Worm (Caenorhabditis elegans): ENCODE results near the gene C17C3.3.

DNA sequence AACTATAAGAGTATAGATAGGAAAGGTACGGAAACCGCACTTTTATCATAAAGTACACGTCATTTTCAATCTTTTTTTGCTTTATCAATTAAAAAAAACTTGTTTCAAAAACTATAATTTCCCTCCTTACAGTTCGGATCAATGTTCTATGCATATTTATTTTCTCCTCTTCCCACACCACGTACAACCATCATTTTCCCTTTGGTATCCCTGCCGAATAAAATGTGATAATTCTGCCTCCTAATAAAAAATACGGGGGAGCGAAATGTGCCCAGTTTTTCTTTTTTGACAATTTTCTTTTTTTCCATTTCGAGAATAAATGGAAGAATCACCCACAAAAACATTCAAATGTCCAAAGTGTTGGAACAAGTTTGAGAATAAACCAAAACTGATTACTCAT lies 46.0 kb upstream of the C17C3.3 start, which contains the start of gene ZK177.3:
- no peak for TF ChIP-seq pha-4 (tag; optimal IDR thresholded peaks at IDR 0.05)
- no peak for TF ChIP-seq lsy-2 (tag; optimal IDR thresholded peaks at IDR 0.05)
- TF ChIP-seq nhr-12 (tag; optimal IDR thresholded peaks at IDR 0.05): no peak
- TF ChIP-seq zip-8 (tag; optimal IDR thresholded peaks at IDR 0.05): no peak
- no peak for TF ChIP-seq unc-62 (GFP tag; optimal IDR thresholded peaks at IDR 0.05)
- no peak for TF ChIP-seq nhr-237 (tag; optimal IDR thresholded peaks at IDR 0.05)
- TF ChIP-seq ces-1 (GFP tag; optimal IDR thresholded peaks at IDR 0.05): no peak
- TF ChIP-seq ztf-11 (tag; optimal IDR thresholded peaks at IDR 0.05): no peak
- no peak for TF ChIP-seq snpc-4 (tag; optimal IDR thresholded peaks at IDR 0.05)
